Worm (Caenorhabditis elegans) whole organism, L4 larva: Measurements from ENCODE around the gene F26A1.7.

Experiments used
- Y75B8A.6 ChIP-seq: fragments of 200-800 bp; sonication (Bioruptor generic); IDR thresholded peaks from 2 replicates; pipeline ENCODE4 v1.3.6; 2022; ENCODE audit warnings: missing genetic modification reagents, missing genetic modification characterization, missing compliant biosample characterization
- aly-2 ChIP-seq: sonication (generic microtip); optimal IDR thresholded peaks from 2 replicates; lab custom pipeline; 2018; ENCODE audit warnings: missing biosample characterization, missing genetic modification characterization
- dpl-1 ChIP-seq: fragments of 150-350 bp; optimal IDR thresholded peaks from 2 replicates; lab custom pipeline; 2014; ENCODE audit warnings: missing biosample characterization, missing genetic modification reagents, missing genetic modification characterization
- nhr-11 ChIP-seq: fragments of 150-350 bp; optimal IDR thresholded peaks from 2 replicates; lab custom pipeline; 2014; ENCODE audit warnings: missing biosample characterization, missing genetic modification characterization
- nhr-237 ChIP-seq: sonication (generic microtip); optimal IDR thresholded peaks from 2 replicates; lab custom pipeline; 2017; ENCODE audit warnings: missing biosample characterization, missing genetic modification characterization
- pha-4 ChIP-seq, 2 experiments: fragments of 150-350 bp in 1 of 2; fragments of 200-800 bp in 1 of 2; sonication (Bioruptor generic) in 1 of 2; IDR thresholded peaks in 1 of 2; optimal IDR thresholded peaks in 1 of 2; 2 replicates each; pipeline versions ENCODE4 v1.3.6 to Lab custom; 2014 to 2022; ENCODE audit warnings: missing genetic modification characterization in 2 of 2, missing genetic modification reagents in 2 of 2, missing biosample characterization in 1 of 2, missing compliant biosample characterization in 1 of 2
- snpc-4 ChIP-seq: fragments of 150-350 bp; optimal IDR thresholded peaks from 2 replicates; lab custom pipeline; 2014; ENCODE audit warnings: missing biosample characterization, missing genetic modification characterization
- unc-62 ChIP-seq, 3 experiments: fragments of 150-350 bp in 1 of 3; sonication (generic microtip); optimal IDR thresholded peaks in 2 of 3; peaks in 1 of 3; 1 replicate in 1 of 3; 2 replicates in 2 of 3; lab custom pipeline; 2014 to 2017; ENCODE audit warnings: missing biosample characterization in 3 of 3, missing genetic modification characterization in 3 of 3, missing genetic modification reagents in 3 of 3, missing genotype in 1 of 3
- ztf-11 ChIP-seq: fragments of 150-350 bp; optimal IDR thresholded peaks from 2 replicates; lab custom pipeline; 2014; ENCODE audit warnings: missing biosample characterization, missing genetic modification characterization

ce11 chrIII:4859039-4859438 is 39.3 kb upstream of the F26A1.7 start, which contains the start of gene C35D10.6:
- no peak for TF ChIP-seq nhr-237 (tag; lab: Kevin White, UChicago)
- no peak for TF ChIP-seq aly-2
- no peak for TF ChIP-seq Y75B8A.6
- no peak for TF ChIP-seq pha-4 (GFP tag; IDR thresholded peaks at IDR 0.05; lab: Robert Waterston, UW)
- no peak for TF ChIP-seq pha-4 (tag; optimal IDR thresholded peaks at IDR 0.05; lab: Kevin White, UChicago)
- no peak for TF ChIP-seq snpc-4 (tag; lab: Kevin White, UChicago)
- no peak for TF ChIP-seq nhr-11 (tag; lab: Kevin White, UChicago)
- TF ChIP-seq ztf-11 (tag; lab: Kevin White, UChicago), result no peak
- no peak for TF ChIP-seq unc-62 (GFP tag; optimal IDR thresholded peaks at IDR 0.05 in 1 of 2; lab: Kevin White, UChicago)
- TF ChIP-seq unc-62 (tag; optimal IDR thresholded peaks at IDR 0.05; lab: Kevin White, UChicago), result no peak
- TF ChIP-seq dpl-1 (GFP tag; lab: Kevin White, UChicago), result no peak
